Worm (Caenorhabditis elegans) whole organism, midembryonic: ENCODE measurements around the gene F13H8.2.

Experiments used
- T22C8.4 ChIP-seq: fragments of 200-800 bp; sonication (Bioruptor generic); IDR thresholded peaks from 2 replicates; pipeline ENCODE4 v1.3.6; 2022; ENCODE audit warnings: missing genetic modification characterization, missing compliant biosample characterization
- cog-1 ChIP-seq: sonication (generic microtip); optimal IDR thresholded peaks from 2 replicates; lab custom pipeline; 2016; ENCODE audit warnings: missing genetic modification characterization, missing compliant biosample characterization
- flt-1 ChIP-seq: fragments of 200-800 bp; sonication (Bioruptor generic); IDR thresholded peaks from 2 replicates; pipeline ENCODE4 v1.3.6; 2022; ENCODE audit warnings: missing genetic modification characterization, missing compliant biosample characterization
- klf-2 ChIP-seq: fragments of 200-800 bp; sonication (Bioruptor generic); conservative IDR thresholded peaks from 2 replicates; pipeline ENCODE4 v1.3.6; 2022; ENCODE audit warnings: missing genetic modification reagents, missing genetic modification characterization, missing compliant biosample characterization
- med-1 ChIP-seq: sonication (generic microtip); optimal IDR thresholded peaks from 2 replicates; lab custom pipeline; 2017; ENCODE audit warnings: missing genetic modification characterization, mild to moderate bottlenecking, missing compliant biosample characterization, antibody characterized with exemption, missing genetic modification reagents; ENCODE audit not compliant: insufficient read depth
- ztf-23 ChIP-seq: fragments of 200-800 bp; sonication (Bioruptor generic); IDR thresholded peaks from 2 replicates; pipeline ENCODE4 v1.3.6; 2022; ENCODE audit warnings: missing genetic modification reagents, missing genetic modification characterization, missing compliant biosample characterization
- ztf-29 ChIP-seq: fragments of 200-800 bp; sonication (Bioruptor generic); IDR thresholded peaks from 2 replicates; pipeline ENCODE4 v1.3.6; 2022; ENCODE audit warnings: missing genetic modification reagents, missing genetic modification characterization, missing compliant biosample characterization

ce11 chrII:6288104-6288503 is 17.9 kb downstream of the F13H8.2 start:
- no peak for TF ChIP-seq T22C8.4
- no peak for TF ChIP-seq klf-2 (GFP tag; lab: Robert Waterston, UW)
- TF ChIP-seq ztf-29: no peak
- TF ChIP-seq flt-1 (GFP tag; lab: Robert Waterston, UW): no peak
- TF ChIP-seq ztf-23 (GFP tag; lab: Robert Waterston, UW): no peak
- TF ChIP-seq cog-1: no peak
- TF ChIP-seq med-1 (GFP tag; lab: Kevin White, UChicago): no peak
